Worm (Caenorhabditis elegans) whole organism, young adult: ENCODE measurements around the gene slc-36.5.

Source experiments
- B0019.2 ChIP-seq: fragments of 200-800 bp; sonication (Bioruptor generic); conservative IDR thresholded peaks from 2 replicates; pipeline ENCODE4 v1.3.6; 2022; ENCODE audit warnings: missing genetic modification reagents, missing genetic modification characterization, missing compliant biosample characterization
- C06A6.2 ChIP-seq: fragments of 200-800 bp; sonication (Bioruptor generic); conservative IDR thresholded peaks from 2 replicates; pipeline ENCODE4 v1.3.6; 2022; ENCODE audit warnings: missing genetic modification characterization, missing compliant biosample characterization
- F10E7.11 ChIP-seq: sonication (generic microtip); optimal IDR thresholded peaks from 2 replicates; lab custom pipeline; 2017; ENCODE audit warnings: mild to moderate bottlenecking, missing genetic modification characterization, moderate library complexity, missing compliant biosample characterization
- F22D6.2 ChIP-seq: sonication (generic microtip); optimal IDR thresholded peaks from 2 replicates; lab custom pipeline; 2016; ENCODE audit warnings: mild to moderate bottlenecking, missing genetic modification characterization, missing compliant biosample characterization
- F33H1.4 ChIP-seq: fragments of 200-800 bp; sonication (Bioruptor generic); IDR thresholded peaks from 2 replicates; pipeline ENCODE4 v1.3.6; 2022; ENCODE audit warnings: missing genetic modification reagents, missing genetic modification characterization, missing compliant biosample characterization
- F39B2.1 ChIP-seq: fragments of 200-800 bp; sonication (Bioruptor generic); IDR thresholded peaks from 2 replicates; pipeline ENCODE4 v1.3.6; 2022; ENCODE audit warnings: missing genetic modification reagents, missing genetic modification characterization, missing compliant biosample characterization
- F55B11.4 ChIP-seq: sonication (generic microtip); optimal IDR thresholded peaks from 2 replicates; lab custom pipeline; 2016; ENCODE audit warnings: missing compliant biosample characterization, missing genetic modification characterization, borderline replicate concordance; ENCODE audit not compliant: insufficient read depth
- Y53G8AR.9 ChIP-seq: fragments of 200-800 bp; sonication (Bioruptor generic); conservative IDR thresholded peaks from 2 replicates; pipeline ENCODE4 v1.3.6; 2022; ENCODE audit warnings: missing genetic modification reagents, missing genetic modification characterization, missing compliant biosample characterization
- Y56A3A.18 ChIP-seq: fragments of 200-800 bp; sonication (Bioruptor generic); IDR thresholded peaks from 2 replicates; pipeline ENCODE4 v1.3.6; 2022; ENCODE audit warnings: missing genetic modification reagents, missing genetic modification characterization, missing compliant biosample characterization
- ama-1 ChIP-seq, 3 experiments: fragments of 150-350 bp in 1 of 3; sonication (generic microtip) in 2 of 3; optimal IDR thresholded peaks; 2 replicates each; lab custom pipeline; 2014 to 2018; ENCODE audit warnings: missing biosample characterization in 2 of 3, missing genetic modification characterization in 2 of 3, missing genetic modification reagents in 2 of 3
- aptf-2 ChIP-seq: fragments of 200-800 bp; sonication (Bioruptor generic); conservative IDR thresholded peaks from 2 replicates; pipeline ENCODE4 v1.3.6; 2022; ENCODE audit warnings: missing genetic modification reagents, missing genetic modification characterization, missing compliant biosample characterization
- athp-1 ChIP-seq: sonication (generic microtip); optimal IDR thresholded peaks from 2 replicates; lab custom pipeline; 2017; ENCODE audit warnings: mild to moderate bottlenecking, missing genetic modification characterization, missing compliant biosample characterization
- attf-6 ChIP-seq: fragments of 200-800 bp; sonication (Bioruptor generic); IDR thresholded peaks from 2 replicates; pipeline ENCODE4 v1.3.6; 2022; ENCODE audit warnings: missing genetic modification reagents, missing genetic modification characterization, missing compliant biosample characterization
- bed-1 ChIP-seq: fragments of 200-800 bp; sonication (Bioruptor generic); IDR thresholded peaks from 2 replicates; pipeline ENCODE4 v1.3.6; 2022; ENCODE audit warnings: missing genetic modification reagents, missing genetic modification characterization, missing compliant biosample characterization
- cebp-1 ChIP-seq, 2 experiments: fragments of 200-800 bp in 1 of 2; sonication (Bioruptor generic) in 1 of 2; sonication (generic microtip) in 1 of 2; IDR thresholded peaks in 1 of 2; optimal IDR thresholded peaks in 1 of 2; 2 replicates each; pipeline versions ENCODE4 v1.3.6 to Lab custom; 2017 to 2022; ENCODE audit warnings: missing compliant biosample characterization in 2 of 2, missing genetic modification characterization in 2 of 2, mild to moderate bottlenecking in 1 of 2, missing genetic modification reagents in 1 of 2, moderate library complexity in 1 of 2
- cebp-2 ChIP-seq: fragments of 200-800 bp; sonication (Bioruptor generic); IDR thresholded peaks from 2 replicates; pipeline ENCODE4 v1.3.6; 2022; ENCODE audit warnings: missing genetic modification characterization, missing compliant biosample characterization
- ceh-58 ChIP-seq: fragments of 200-800 bp; sonication (Bioruptor generic); IDR thresholded peaks from 2 replicates; pipeline ENCODE4 v1.3.6; 2022; ENCODE audit warnings: missing genetic modification characterization, missing compliant biosample characterization
- chd-7 ChIP-seq: sonication (generic microtip); optimal IDR thresholded peaks from 2 replicates; lab custom pipeline; 2016; ENCODE audit warnings: mild to moderate bottlenecking, missing genetic modification characterization, moderate library complexity, missing compliant biosample characterization
- die-1 ChIP-seq: sonication (generic microtip); optimal IDR thresholded peaks from 2 replicates; lab custom pipeline; 2016; ENCODE audit warnings: missing genotype, mild to moderate bottlenecking, missing genetic modification characterization, missing compliant biosample characterization
- dox-1 ChIP-seq: fragments of 200-800 bp; sonication (Bioruptor generic); IDR thresholded peaks from 2 replicates; pipeline ENCODE4 v1.3.6; 2022; ENCODE audit warnings: missing genetic modification reagents, missing genetic modification characterization, missing compliant biosample characterization
- efl-1 ChIP-seq: fragments of 150-350 bp; optimal IDR thresholded peaks from 2 replicates; lab custom pipeline; 2014; ENCODE audit warnings: missing biosample characterization, missing genetic modification reagents, missing genetic modification characterization
- egl-18 ChIP-seq: fragments of 200-800 bp; sonication (Bioruptor generic); IDR thresholded peaks from 2 replicates; pipeline ENCODE4 v1.3.6; 2022; ENCODE audit warnings: missing genetic modification reagents, missing genetic modification characterization, missing compliant biosample characterization
- hmg-20 ChIP-seq: fragments of 200-800 bp; sonication (Bioruptor generic); IDR thresholded peaks from 2 replicates; pipeline ENCODE4 v1.3.6; 2022; ENCODE audit warnings: missing genetic modification reagents, missing genetic modification characterization, missing compliant biosample characterization
- let-526 ChIP-seq: fragments of 200-800 bp; sonication (Bioruptor generic); IDR thresholded peaks from 2 replicates; pipeline ENCODE4 v1.3.6; 2022; ENCODE audit warnings: missing genetic modification reagents, missing genetic modification characterization, missing compliant biosample characterization
- lin-40 ChIP-seq: sonication (generic microtip); optimal IDR thresholded peaks from 2 replicates; lab custom pipeline; 2016; ENCODE audit warnings: missing genetic modification characterization, mild to moderate bottlenecking, missing compliant biosample characterization, missing genotype, missing genetic modification reagents
- lsl-1 ChIP-seq: fragments of 200-800 bp; sonication (Bioruptor generic); optimal IDR thresholded peaks from 2 replicates; lab custom pipeline; 2018; ENCODE audit warnings: mild to moderate bottlenecking, missing genetic modification characterization, moderate library complexity, missing compliant biosample characterization
- lsy-27 ChIP-seq: sonication (generic microtip); optimal IDR thresholded peaks from 2 replicates; lab custom pipeline; 2017; ENCODE audit warnings: missing genetic modification characterization, mild to moderate bottlenecking, missing compliant biosample characterization, antibody characterized with exemption, missing genotype, borderline replicate concordance; ENCODE audit not compliant: insufficient read depth
- madf-6 ChIP-seq: fragments of 200-800 bp; sonication (Bioruptor generic); IDR thresholded peaks from 2 replicates; pipeline ENCODE4 v1.3.6; 2022; ENCODE audit warnings: missing genetic modification reagents, missing genetic modification characterization, missing compliant biosample characterization
- mcd-1 ChIP-seq: fragments of 200-800 bp; sonication (Bioruptor generic); IDR thresholded peaks from 2 replicates; pipeline ENCODE4 v1.3.6; 2022; ENCODE audit warnings: missing genetic modification reagents, missing genetic modification characterization, missing compliant biosample characterization
- nfya-1 ChIP-seq: sonication (generic microtip); optimal IDR thresholded peaks from 2 replicates; lab custom pipeline; 2017; ENCODE audit warnings: antibody characterized with exemption, missing compliant biosample characterization, missing genetic modification characterization, borderline replicate concordance; ENCODE audit not compliant: insufficient read depth
- nhr-80 ChIP-seq: sonication (generic microtip); optimal IDR thresholded peaks from 2 replicates; lab custom pipeline; 2016; ENCODE audit warnings: missing genetic modification characterization, missing compliant biosample characterization
- nhr-90 ChIP-seq: sonication (generic microtip); optimal IDR thresholded peaks from 2 replicates; lab custom pipeline; 2016; ENCODE audit warnings: missing genotype, mild to moderate bottlenecking, missing genetic modification characterization, missing compliant biosample characterization
- pbrm-1 ChIP-seq: fragments of 200-800 bp; sonication (Bioruptor generic); IDR thresholded peaks from 2 replicates; pipeline ENCODE4 v1.3.6; 2022; ENCODE audit warnings: missing genetic modification reagents, missing genetic modification characterization, missing compliant biosample characterization
- pha-4 ChIP-seq: fragments of 150-350 bp; sonication (generic microtip); optimal IDR thresholded peaks from 2 replicates; lab custom pipeline; 2014; ENCODE audit warnings: missing biosample characterization, missing genetic modification reagents, missing genetic modification characterization
- rcor-1 ChIP-seq: fragments of 200-800 bp; sonication (Bioruptor generic); IDR thresholded peaks from 2 replicates; pipeline ENCODE4 v1.3.6; 2022; ENCODE audit warnings: missing genetic modification reagents, missing genetic modification characterization, missing compliant biosample characterization
- repo-1 ChIP-seq: sonication (generic microtip); optimal IDR thresholded peaks from 2 replicates; lab custom pipeline; 2017; ENCODE audit warnings: mild to moderate bottlenecking, missing genetic modification characterization, missing compliant biosample characterization
- snpc-4 ChIP-seq, 5 experiments: fragments of 150-350 bp in 1 of 5; sonication (generic microtip) in 4 of 5; optimal IDR thresholded peaks; 2 replicates each; lab custom pipeline; 2014 to 2018; ENCODE audit warnings: missing genetic modification characterization in 5 of 5, missing biosample characterization in 3 of 5, antibody characterized with exemption in 2 of 5, mild to moderate bottlenecking in 2 of 5, missing compliant biosample characterization in 2 of 5, missing genotype in 2 of 5, moderate library complexity in 2 of 5, missing genetic modification reagents in 1 of 5
- somi-1 ChIP-seq: fragments of 200-800 bp; sonication (Bioruptor generic); optimal IDR thresholded peaks from 2 replicates; lab custom pipeline; 2018; ENCODE audit warnings: mild to moderate bottlenecking, missing genetic modification characterization, missing compliant biosample characterization
- tbp1 ChIP-seq: fragments of 200-800 bp; sonication (Bioruptor generic); optimal IDR thresholded peaks from 2 replicates; lab custom pipeline; 2018; ENCODE audit warnings: mild to moderate bottlenecking, missing genetic modification characterization, missing compliant biosample characterization
- tlf-1 ChIP-seq: fragments of 200-800 bp; sonication (Bioruptor generic); optimal IDR thresholded peaks from 2 replicates; lab custom pipeline; 2018; ENCODE audit warnings: mild to moderate bottlenecking, missing genetic modification characterization, missing compliant biosample characterization
- unc-130 ChIP-seq: sonication (generic microtip); optimal IDR thresholded peaks from 2 replicates; lab custom pipeline; 2016; ENCODE audit warnings: missing genetic modification reagents, missing genetic modification characterization, missing compliant biosample characterization
- unc-62 ChIP-seq: fragments of 150-350 bp; optimal IDR thresholded peaks from 2 replicates; lab custom pipeline; 2014; ENCODE audit warnings: missing biosample characterization, missing genetic modification reagents, missing genetic modification characterization
- ztf-26 ChIP-seq: sonication (generic microtip); optimal IDR thresholded peaks from 2 replicates; lab custom pipeline; 2017; ENCODE audit warnings: missing genetic modification characterization, missing compliant biosample characterization
- ztf-28 ChIP-seq: fragments of 200-800 bp; sonication (Bioruptor generic); IDR thresholded peaks from 2 replicates; pipeline ENCODE4 v1.3.6; 2022; ENCODE audit warnings: missing genetic modification reagents, missing genetic modification characterization, missing compliant biosample characterization

The slc-36.5 gene

DNA sequence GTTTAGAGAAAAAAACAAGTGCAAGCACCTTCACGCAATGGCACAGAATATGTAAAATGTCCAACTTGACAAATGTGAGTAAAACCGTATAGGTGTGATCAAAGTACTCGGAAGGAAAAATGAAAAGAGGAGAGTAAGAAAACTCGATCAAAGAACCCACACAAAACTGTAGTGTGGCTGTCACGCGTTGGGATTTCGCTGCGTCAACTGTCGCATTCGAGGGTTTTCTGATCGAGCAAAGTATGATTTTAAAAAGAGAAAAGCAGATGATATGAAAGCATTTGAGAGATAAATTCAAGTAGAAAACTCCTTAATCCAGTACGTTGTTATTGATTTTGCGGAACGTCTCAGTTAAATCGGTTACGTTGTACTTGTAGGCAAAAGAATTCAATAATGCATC, 15.0 kb upstream of the slc-36.5 start (continued):
- TF ChIP-seq unc-130 (GFP tag; lab: Kevin White, UChicago) (no peak), C06A6.2 (GFP tag; lab: Robert Waterston, UW) (no peak), lin-40 (peak; percentile 5), ztf-26 (tag; lab: Kevin White, UChicago) (no peak), cebp-1 (GFP tag; IDR thresholded peaks at IDR 0.05; lab: Robert Waterston, UW) (no peak), cebp-1 (tag; optimal IDR thresholded peaks at IDR 0.05; lab: Kevin White, UChicago) (peak; percentile 35), pha-4 (tag; lab: Kevin White, UChicago) (no peak), madf-6 (GFP tag; lab: Robert Waterston, UW) (no peak), ama-1 (optimal IDR thresholded peaks at IDR 0.05; lab: Kevin White, UChicago) (no peak), ama-1 (GFP tag; optimal IDR thresholded peaks at IDR 0.05; lab: Kevin White, UChicago) (no peak), cebp-2 (GFP tag; lab: Robert Waterston, UW) (no peak), athp-1 (tag; lab: Kevin White, UChicago) (no peak), attf-6 (GFP tag; lab: Robert Waterston, UW) (no peak), tbp1 (peak; percentile 36), pbrm-1 (GFP tag; lab: Robert Waterston, UW) (no peak), F10E7.11 (tag; lab: Kevin White, UChicago) (no peak), F22D6.2 (tag; lab: Kevin White, UChicago) (no peak), efl-1 (GFP tag; lab: Kevin White, UChicago) (no peak), lsy-27 (tag; lab: Kevin White, UChicago) (no peak), B0019.2 (GFP tag; lab: Robert Waterston, UW) (no peak), ztf-28 (GFP tag; lab: Robert Waterston, UW) (no peak), F55B11.4 (tag; lab: Kevin White, UChicago) (no peak), bed-1 (GFP tag; lab: Robert Waterston, UW) (no peak), snpc-4 (GFP tag; optimal IDR thresholded peaks at IDR 0.05; lab: Kevin White, UChicago) (no peak), snpc-4 (tag; optimal IDR thresholded peaks at IDR 0.05; lab: Kevin White, UChicago) (no peak), nhr-80 (peak; percentile 33), die-1 (tag; lab: Kevin White, UChicago) (no peak), hmg-20 (GFP tag; lab: Robert Waterston, UW) (no peak)

DNA sequence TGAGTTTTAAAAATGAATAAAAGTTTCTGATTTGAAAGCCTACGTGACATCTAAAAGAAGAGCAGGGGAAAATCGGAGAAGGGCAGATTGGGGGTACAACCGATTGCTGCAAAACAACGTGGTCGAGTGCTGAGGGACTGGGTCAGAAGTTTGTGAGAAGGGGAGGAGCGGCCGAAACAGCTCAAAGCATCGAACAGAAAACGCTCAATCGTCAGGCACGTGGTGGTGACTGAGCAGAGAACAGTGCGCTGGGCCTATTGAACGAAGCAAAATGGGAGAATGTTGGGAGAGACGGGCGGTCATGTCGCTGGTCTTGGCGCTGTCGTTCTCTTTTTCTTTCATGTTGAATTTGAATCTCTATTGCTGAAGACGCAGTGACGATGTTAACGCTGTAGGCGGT, 14.3 kb upstream of the slc-36.5 start:
- peak; percentile 63 for TF ChIP-seq nhr-90 (tag; lab: Kevin White, UChicago)
- TF ChIP-seq unc-62 (GFP tag; lab: Kevin White, UChicago), result no peak
- no peak for TF ChIP-seq egl-18 (GFP tag; lab: Robert Waterston, UW)
- peak; percentile 43; the same call in 1 of the 2 replicates for TF ChIP-seq dox-1
- peak; percentile 67; the same call in 1 of the 2 replicates for TF ChIP-seq Y56A3A.18 (GFP tag; lab: Robert Waterston, UW)
- TF ChIP-seq F39B2.1 (GFP tag; lab: Robert Waterston, UW), result no peak
- peak; percentile 66 for TF ChIP-seq ama-1 (optimal IDR thresholded peaks at IDR 0.05; lab: Kevin White, UChicago)
- no peak for TF ChIP-seq ama-1 (GFP tag; optimal IDR thresholded peaks at IDR 0.05; lab: Kevin White, UChicago)
- no peak for TF ChIP-seq die-1 (tag; lab: Kevin White, UChicago)
- peak; percentile 22 for TF ChIP-seq tbp1
- TF ChIP-seq F33H1.4 (GFP tag; lab: Robert Waterston, UW), result no peak
- no peak for TF ChIP-seq aptf-2
- no peak for TF ChIP-seq nfya-1 (tag; lab: Kevin White, UChicago)
- no peak for TF ChIP-seq cebp-1 (GFP tag; IDR thresholded peaks at IDR 0.05; lab: Robert Waterston, UW)
- TF ChIP-seq cebp-1 (tag; optimal IDR thresholded peaks at IDR 0.05; lab: Kevin White, UChicago), result peak; percentile 75
- peak; percentile 46 for TF ChIP-seq tlf-1
- TF ChIP-seq lsl-1 (GFP tag; lab: Kevin White, UChicago), result no peak
- peak; percentile 35; the same call in 1 of the 2 replicates for TF ChIP-seq mcd-1 (GFP tag; lab: Robert Waterston, UW)
- peak; percentile 63; the same call in 1 of the 2 replicates for TF ChIP-seq Y53G8AR.9
- no peak for TF ChIP-seq snpc-4 (GFP tag; optimal IDR thresholded peaks at IDR 0.05; lab: Kevin White, UChicago)
- peak in 2 of 4 experiments; percentile 9 to 25 for TF ChIP-seq snpc-4 (tag; optimal IDR thresholded peaks at IDR 0.05; lab: Kevin White, UChicago)
- TF ChIP-seq nhr-80, result peak; percentile 44
- no peak for TF ChIP-seq bed-1 (GFP tag; lab: Robert Waterston, UW)
- peak; percentile 5 for TF ChIP-seq repo-1
- peak; percentile 30 for TF ChIP-seq somi-1
- TF ChIP-seq athp-1 (tag; lab: Kevin White, UChicago), result peak; percentile 13
- TF ChIP-seq ceh-58 (GFP tag; lab: Robert Waterston, UW), result no peak
- TF ChIP-seq chd-7 (tag; lab: Kevin White, UChicago), result peak; percentile 68
- 0 out of 2 replicates have a peak, but pooled peaks have one; percentile 42 for TF ChIP-seq let-526
- TF ChIP-seq rcor-1 (GFP tag; lab: Robert Waterston, UW), result 0 out of 2 replicates have a peak, but pooled peaks have one; percentile 6
